Fruit fly (Drosophila melanogaster) whole organism, pupa: ENCODE data around the gene Rab18.
A peak's percentile ranks its signal among the peaks of the same experiment; 100 is the strongest.

Experiments used
- CG10348 ChIP-seq: fragments of 200-800 bp; sonication (Bioruptor generic); IDR thresholded peaks from 2 replicates; pipeline ENCODE4 v1.3.6; 2022; ENCODE audit warnings: missing biosample characterization, missing genetic modification characterization
- CG12605 ChIP-seq: fragments of 200-800 bp; sonication (Bioruptor generic); IDR thresholded peaks from 2 replicates; pipeline ENCODE4 v1.3.6; 2022; ENCODE audit warnings: missing biosample characterization, missing genetic modification characterization
- CG13204 ChIP-seq: fragments of 200-800 bp; sonication (Bioruptor generic); optimal IDR thresholded peaks from 2 replicates; lab custom pipeline; 2018; ENCODE audit warnings: missing biosample characterization, mild to moderate bottlenecking, missing genetic modification characterization, moderate library complexity
- CG14655 ChIP-seq: fragments of 200-800 bp; sonication (Bioruptor generic); optimal IDR thresholded peaks from 3 replicates; lab custom pipeline; 2017; ENCODE audit warnings: mild to moderate bottlenecking, missing biosample characterization, missing genetic modification reagents, missing genetic modification characterization
- CG15710 ChIP-seq: fragments of 200-800 bp; sonication (Bioruptor generic); optimal IDR thresholded peaks from 2 replicates; lab custom pipeline; 2018; ENCODE audit warnings: missing biosample characterization, mild to moderate bottlenecking, missing genetic modification characterization, moderate library complexity
- CG17806 ChIP-seq: fragments of 200-800 bp; sonication (Bioruptor generic); optimal IDR thresholded peaks from 2 replicates; lab custom pipeline; 2018; ENCODE audit warnings: missing biosample characterization, mild to moderate bottlenecking, missing genetic modification characterization, moderate library complexity
- CG32121 ChIP-seq: fragments of 200-800 bp; sonication (Bioruptor generic); IDR thresholded peaks from 2 replicates; pipeline ENCODE4 v1.3.6; 2022; ENCODE audit warnings: missing biosample characterization, missing genetic modification characterization
- CG34367 ChIP-seq: fragments of 200-800 bp; sonication (Bioruptor generic); optimal IDR thresholded peaks from 2 replicates; lab custom pipeline; 2018; ENCODE audit warnings: missing biosample characterization, mild to moderate bottlenecking, missing genetic modification characterization
- CG4496 ChIP-seq: fragments of 200-800 bp; sonication (Bioruptor generic); IDR thresholded peaks from 3 replicates; pipeline ENCODE4 v1.3.6; 2022; ENCODE audit warnings: missing biosample characterization, missing genetic modification characterization
- CG8159 ChIP-seq: fragments of 200-800 bp; sonication (Bioruptor generic); optimal IDR thresholded peaks from 3 replicates; lab custom pipeline; 2018; ENCODE audit warnings: missing biosample characterization, mild to moderate bottlenecking, missing genetic modification characterization, moderate library complexity
- CG8301 ChIP-seq: fragments of 200-800 bp; sonication (Bioruptor generic); optimal IDR thresholded peaks from 2 replicates; lab custom pipeline; 2018; ENCODE audit warnings: missing biosample characterization, mild to moderate bottlenecking, missing genetic modification characterization
- CG9948 ChIP-seq: fragments of 200-800 bp; sonication (Bioruptor generic); optimal IDR thresholded peaks from 2 replicates; lab custom pipeline; 2018; ENCODE audit warnings: missing biosample characterization, mild to moderate bottlenecking, missing genetic modification characterization, moderate library complexity
- D1 ChIP-seq: fragments of 200-800 bp; sonication (Bioruptor generic); optimal IDR thresholded peaks from 2 replicates; lab custom pipeline; 2018; ENCODE audit warnings: missing biosample characterization, mild to moderate bottlenecking, missing genetic modification characterization, moderate library complexity
- EcR ChIP-seq: fragments of 200-800 bp; sonication (Bioruptor generic); optimal IDR thresholded peaks from 3 replicates; lab custom pipeline; 2019; ENCODE audit warnings: missing biosample characterization, missing genetic modification characterization, mild to moderate bottlenecking, moderate library complexity, missing genetic modification reagents
- Ets98B ChIP-seq: fragments of 200-800 bp; sonication (Bioruptor generic); IDR thresholded peaks from 2 replicates; pipeline ENCODE4 v1.3.6; 2022; ENCODE audit warnings: missing biosample characterization, missing genetic modification characterization
- Pif1A ChIP-seq: fragments of 200-800 bp; sonication (Bioruptor generic); optimal IDR thresholded peaks from 3 replicates; lab custom pipeline; 2016; ENCODE audit warnings: missing biosample characterization, missing genetic modification characterization
- Pif1B ChIP-seq: fragments of 200-800 bp; sonication (Bioruptor generic); optimal IDR thresholded peaks from 3 replicates; lab custom pipeline; 2016; ENCODE audit warnings: missing biosample characterization, missing genetic modification characterization
- Snoo ChIP-seq: fragments of 200-800 bp; sonication (Bioruptor generic); optimal IDR thresholded peaks from 3 replicates; lab custom pipeline; 2017; ENCODE audit warnings: missing biosample characterization, mild to moderate bottlenecking, missing genetic modification characterization, inconsistent platforms
- fd96Ca ChIP-seq: fragments of 200-800 bp; sonication (Bioruptor generic); IDR thresholded peaks from 3 replicates; pipeline ENCODE4 v1.3.6; 2022; ENCODE audit warnings: missing biosample characterization, missing genetic modification characterization
- gl ChIP-seq: fragments of 200-800 bp; sonication (Bioruptor generic); optimal IDR thresholded peaks from 2 replicates; lab custom pipeline; 2018; ENCODE audit warnings: missing biosample characterization, mild to moderate bottlenecking, missing genetic modification characterization
- rn ChIP-seq: fragments of 200-800 bp; sonication (Bioruptor generic); IDR thresholded peaks from 2 replicates; pipeline ENCODE4 v1.3.6; 2022; ENCODE audit warnings: missing biosample characterization, missing genetic modification characterization

Rab18 gene

dm6 chrX:5705097-5705496, 33.5 kb upstream of the Rab18 start:
- no peak for TF ChIP-seq CG34367
- TF ChIP-seq Snoo (tag; lab: Kevin White, UChicago): no peak
- no peak for TF ChIP-seq CG9948
- TF ChIP-seq CG4496 (GFP tag; lab: Robert Waterston, UW): no peak
- no peak for TF ChIP-seq Pif1A (GFP tag; lab: Kevin White, UChicago)
- no peak for TF ChIP-seq CG14655 (GFP tag; lab: Kevin White, UChicago)
- TF ChIP-seq Pif1B (GFP tag; lab: Kevin White, UChicago): no peak
- no peak for TF ChIP-seq CG8159 (tag; lab: Kevin White, UChicago)
- no peak for TF ChIP-seq gl (tag; lab: Kevin White, UChicago)
- no peak for TF ChIP-seq CG8301
- TF ChIP-seq rn (GFP tag; lab: Robert Waterston, UW): no peak
- TF ChIP-seq fd96Ca: no peak
- TF ChIP-seq EcR (GFP tag; lab: Kevin White, UChicago): no peak
- no peak for TF ChIP-seq CG15710 (tag; lab: Kevin White, UChicago)
- no peak for TF ChIP-seq CG10348 (GFP tag; lab: Robert Waterston, UW)
- TF ChIP-seq Ets98B: no peak
- TF ChIP-seq D1 (tag; lab: Kevin White, UChicago): no peak

- TF ChIP-seq Ets98B: 0 out of 2 replicates have a peak, but pooled peaks have one; percentile 31
- TF ChIP-seq CG15710 (tag; lab: Kevin White, UChicago): peak; percentile 59
- peak; percentile 53 for TF ChIP-seq CG9948
- TF ChIP-seq Pif1A (GFP tag; lab: Kevin White, UChicago): peak; percentile 60
- peak; percentile 70 for TF ChIP-seq CG8159 (tag; lab: Kevin White, UChicago)
- TF ChIP-seq CG8301: peak; percentile 65
- TF ChIP-seq CG32121 (GFP tag; lab: Robert Waterston, UW): peak; percentile 26; the same call in 1 of the 2 replicates
- TF ChIP-seq CG12605 (GFP tag; lab: Robert Waterston, UW): 0 out of 2 replicates have a peak, but pooled peaks have one; percentile 11
- TF ChIP-seq CG13204 (GFP tag; lab: Kevin White, UChicago): no peak
- TF ChIP-seq CG34367: peak; percentile 15
- TF ChIP-seq CG17806 (tag; lab: Kevin White, UChicago): peak; percentile 62
- TF ChIP-seq rn (GFP tag; lab: Robert Waterston, UW): 0 out of 2 replicates have a peak, but pooled peaks have one; percentile 30
- no peak for TF ChIP-seq gl (tag; lab: Kevin White, UChicago)
- TF ChIP-seq Snoo (tag; lab: Kevin White, UChicago): peak; percentile 40
- no peak; the same call in 2 of the 3 replicates for TF ChIP-seq CG4496 (GFP tag; lab: Robert Waterston, UW)
- TF ChIP-seq Pif1B (GFP tag; lab: Kevin White, UChicago): peak; percentile 55
- TF ChIP-seq D1 (tag; lab: Kevin White, UChicago): no peak
- TF ChIP-seq CG14655 (GFP tag; lab: Kevin White, UChicago): peak; percentile 54
- no peak for TF ChIP-seq EcR (GFP tag; lab: Kevin White, UChicago)
Observed at dm6 chrX:5699824-5700498, 28.3 kb upstream of the Rab18 start.

dm6 chrX:5698087-5698727, 26.6 kb upstream of the Rab18 start, which contains the start of gene AdamTS-B:
Gene AdamTS-B, plus strand, starts transcription at chrX:5698557.
- TF ChIP-seq Snoo (tag; lab: Kevin White, UChicago) (peak; percentile 76), Pif1A (GFP tag; lab: Kevin White, UChicago) (peak; percentile 73), CG34367 (peak; percentile 52), Pif1B (GFP tag; lab: Kevin White, UChicago) (no peak), rn (GFP tag; lab: Robert Waterston, UW) (0 out of 2 replicates have a peak, but pooled peaks have one; percentile 17), CG12605 (GFP tag; lab: Robert Waterston, UW) (peak; percentile 51; the same call in 1 of the 2 replicates), CG9948 (peak; percentile 67), D1 (tag; lab: Kevin White, UChicago) (peak; percentile 34), fd96Ca (0 out of 3 replicates have a peak, but pooled peaks have one; percentile 45), gl (tag; lab: Kevin White, UChicago) (peak; percentile 39), CG13204 (GFP tag; lab: Kevin White, UChicago) (no peak), CG8301 (peak; percentile 74), CG4496 (GFP tag; lab: Robert Waterston, UW) (peak; percentile 72), CG32121 (GFP tag; lab: Robert Waterston, UW) (peak; percentile 77), CG15710 (tag; lab: Kevin White, UChicago) (peak; percentile 78), Ets98B (peak; percentile 52), CG14655 (GFP tag; lab: Kevin White, UChicago) (peak; percentile 79), CG8159 (tag; lab: Kevin White, UChicago) (peak; percentile 84), CG10348 (GFP tag; lab: Robert Waterston, UW) (no peak), CG17806 (tag; lab: Kevin White, UChicago) (peak; percentile 73), EcR (GFP tag; lab: Kevin White, UChicago) (no peak)
- TF ChIP-seq, all 21 proteins: peak for 17

- TF ChIP-seq CG8159 (tag; lab: Kevin White, UChicago) (peak; percentile 94), CG4496 (GFP tag; lab: Robert Waterston, UW) (peak; percentile 98), CG9948 (peak; percentile 86), CG34367 (peak; percentile 92), Ets98B (peak; percentile 97), EcR (GFP tag; lab: Kevin White, UChicago) (no peak), CG14655 (GFP tag; lab: Kevin White, UChicago) (peak; percentile 96), CG8301 (peak; percentile 92), Pif1A (GFP tag; lab: Kevin White, UChicago) (peak; percentile 98), rn (GFP tag; lab: Robert Waterston, UW) (peak; percentile 94), D1 (tag; lab: Kevin White, UChicago) (peak; percentile 27), gl (tag; lab: Kevin White, UChicago) (peak; percentile 89), Snoo (tag; lab: Kevin White, UChicago) (peak; percentile 98), CG17806 (tag; lab: Kevin White, UChicago) (peak; percentile 92), fd96Ca (peak; percentile 98), Pif1B (GFP tag; lab: Kevin White, UChicago) (peak; percentile 95), CG15710 (tag; lab: Kevin White, UChicago) (peak; percentile 95), CG12605 (GFP tag; lab: Robert Waterston, UW) (peak; percentile 95), CG32121 (GFP tag; lab: Robert Waterston, UW) (peak; percentile 92), CG10348 (GFP tag; lab: Robert Waterston, UW) (peak; percentile 79), CG13204 (GFP tag; lab: Kevin White, UChicago) (peak; percentile 95)
Observed at dm6 chrX:5696436-5697022, 24.9 kb upstream of the Rab18 start.
